Worm (Caenorhabditis elegans) whole organism, L4 larva: ENCODE data around the gene cest-4.
"Not testable (repeated sequence)": the region's sequence is repeated elsewhere in the genome, so short reads cannot be mapped to it uniquely, and the experiment has no call there.

Source experiments
- F26F4.8 ChIP-seq: fragments of 200-800 bp; sonication (Bioruptor generic); conservative IDR thresholded peaks from 2 replicates; pipeline ENCODE4 v1.3.6; 2022; ENCODE audit warnings: missing genetic modification characterization, missing compliant biosample characterization
- aha-1 ChIP-seq: fragments of 150-350 bp; peaks from one replicate; lab custom pipeline; 2014; ENCODE audit warnings: missing biosample characterization, missing genetic modification characterization
- arid-1 ChIP-seq: fragments of 200-800 bp; sonication (Bioruptor generic); conservative IDR thresholded peaks from 2 replicates; pipeline ENCODE4 v1.3.6; 2022; ENCODE audit warnings: missing genetic modification reagents, missing genetic modification characterization, missing compliant biosample characterization
- ceh-20 ChIP-seq: fragments of 200-800 bp; sonication (Bioruptor generic); IDR thresholded peaks from 2 replicates; pipeline ENCODE4 v1.3.6; 2022; ENCODE audit warnings: missing genetic modification reagents, missing genetic modification characterization, missing compliant biosample characterization
- cey-2 ChIP-seq: sonication (generic microtip); optimal IDR thresholded peaks from 3 replicates; lab custom pipeline; 2017; ENCODE audit warnings: missing genetic modification characterization, mild to moderate bottlenecking, missing compliant biosample characterization, antibody characterized with exemption, borderline replicate concordance; ENCODE audit not compliant: insufficient read depth
- ctbp-1 ChIP-seq: fragments of 200-800 bp; sonication (Bioruptor generic); IDR thresholded peaks from 2 replicates; pipeline ENCODE4 v1.3.6; 2022; ENCODE audit warnings: missing genetic modification reagents, missing genetic modification characterization, missing compliant biosample characterization
- daf-16 ChIP-seq, 3 experiments: sonication (generic microtip); optimal IDR thresholded peaks; 2 replicates each; lab custom pipeline; 2016 to 2017; ENCODE audit warnings: missing genetic modification characterization in 3 of 3, missing genetic modification reagents in 3 of 3, mild to moderate bottlenecking in 2 of 3, missing compliant biosample characterization in 2 of 3, missing biosample characterization in 1 of 3, moderate library complexity in 1 of 3
- daf-19 ChIP-seq: fragments of 200-800 bp; sonication (Bioruptor generic); conservative IDR thresholded peaks from 2 replicates; pipeline ENCODE4 v1.3.6; 2022; ENCODE audit warnings: missing genetic modification characterization, missing compliant biosample characterization
- dmd-6 ChIP-seq: fragments of 200-800 bp; sonication (Bioruptor generic); IDR thresholded peaks from 2 replicates; pipeline ENCODE4 v1.3.6; 2022; ENCODE audit warnings: missing genetic modification reagents, missing genetic modification characterization, missing compliant biosample characterization
- dmd-8 ChIP-seq: fragments of 200-800 bp; sonication (Bioruptor generic); IDR thresholded peaks from 2 replicates; pipeline ENCODE4 v1.3.6; 2022; ENCODE audit warnings: missing genetic modification characterization, missing compliant biosample characterization
- dve-1 ChIP-seq: sonication (generic microtip); optimal IDR thresholded peaks from 2 replicates; lab custom pipeline; 2017; ENCODE audit warnings: antibody characterized with exemption, mild to moderate bottlenecking, missing genetic modification characterization, missing compliant biosample characterization; ENCODE audit not compliant: insufficient read depth
- egl-43 ChIP-seq: fragments of 200-800 bp; sonication (Bioruptor generic); IDR thresholded peaks from 2 replicates; pipeline ENCODE4 v1.3.6; 2022; ENCODE audit warnings: missing genetic modification reagents, missing genetic modification characterization, missing compliant biosample characterization
- fos-1 ChIP-seq: fragments of 150-350 bp; optimal IDR thresholded peaks from 2 replicates; lab custom pipeline; 2014; ENCODE audit warnings: missing biosample characterization, missing genetic modification characterization
- gei-8 ChIP-seq: fragments of 200-800 bp; sonication (Bioruptor generic); optimal IDR thresholded peaks from 2 replicates; lab custom pipeline; 2018; ENCODE audit warnings: mild to moderate bottlenecking, missing genetic modification characterization, missing compliant biosample characterization
- hlh-11 ChIP-seq: fragments of 200-800 bp; sonication (Bioruptor generic); optimal IDR thresholded peaks from 2 replicates; lab custom pipeline; 2018; ENCODE audit warnings: mild to moderate bottlenecking, missing genetic modification characterization, missing compliant biosample characterization
- lin-1 ChIP-seq: fragments of 200-800 bp; sonication (Bioruptor generic); IDR thresholded peaks from 2 replicates; pipeline ENCODE4 v1.3.6; 2022; ENCODE audit warnings: missing genetic modification reagents, missing genetic modification characterization, missing compliant biosample characterization
- lin-29 ChIP-seq: fragments of 200-800 bp; sonication (Bioruptor generic); IDR thresholded peaks from 2 replicates; pipeline ENCODE4 v1.3.6; 2022; ENCODE audit warnings: missing genetic modification reagents, missing genetic modification characterization, missing compliant biosample characterization
- lir-3 ChIP-seq: sonication (generic microtip); optimal IDR thresholded peaks from 2 replicates; lab custom pipeline; 2016; ENCODE audit warnings: mild to moderate bottlenecking, missing genetic modification characterization, missing compliant biosample characterization
- mdt-29 ChIP-seq: fragments of 200-800 bp; sonication (Bioruptor generic); IDR thresholded peaks from 2 replicates; pipeline ENCODE4 v1.3.6; 2022; ENCODE audit warnings: missing genetic modification reagents, missing genetic modification characterization, missing compliant biosample characterization
- mes-2 ChIP-seq: sonication (generic microtip); optimal IDR thresholded peaks from 2 replicates; lab custom pipeline; 2016; ENCODE audit warnings: missing genotype, mild to moderate bottlenecking, missing genetic modification characterization, missing compliant biosample characterization; ENCODE audit not compliant: poor library complexity, severe bottlenecking
- nhr-28 ChIP-seq: fragments of 150-350 bp; optimal IDR thresholded peaks from 2 replicates; lab custom pipeline; 2014; ENCODE audit warnings: missing biosample characterization, missing genetic modification characterization
- nhr-42 ChIP-seq: fragments of 200-800 bp; sonication (Bioruptor generic); IDR thresholded peaks from 2 replicates; pipeline ENCODE4 v1.3.6; 2022; ENCODE audit warnings: missing genetic modification characterization, missing compliant biosample characterization
- nhr-48 ChIP-seq: sonication (generic microtip); optimal IDR thresholded peaks from 2 replicates; lab custom pipeline; 2016; ENCODE audit warnings: mild to moderate bottlenecking, missing genetic modification characterization, missing compliant biosample characterization
- php-3 ChIP-seq: fragments of 200-800 bp; sonication (Bioruptor generic); IDR thresholded peaks from 2 replicates; pipeline ENCODE4 v1.3.6; 2022; ENCODE audit warnings: missing genetic modification reagents, missing genetic modification characterization, missing compliant biosample characterization
- pqm-1 ChIP-seq: sonication (generic microtip); optimal IDR thresholded peaks from 2 replicates; lab custom pipeline; 2017; ENCODE audit warnings: missing biosample characterization, missing genetic modification characterization
- snpc-1.2 ChIP-seq: fragments of 200-800 bp; sonication (Bioruptor generic); IDR thresholded peaks from 2 replicates; pipeline ENCODE4 v1.3.6; 2022; ENCODE audit warnings: missing genetic modification reagents, missing genetic modification characterization, missing compliant biosample characterization
- snpc-4 ChIP-seq: fragments of 150-350 bp; optimal IDR thresholded peaks from 2 replicates; lab custom pipeline; 2014; ENCODE audit warnings: missing biosample characterization, missing genetic modification characterization
- unc-39 ChIP-seq: sonication (generic microtip); optimal IDR thresholded peaks from 2 replicates; lab custom pipeline; 2017; ENCODE audit warnings: missing biosample characterization, missing genetic modification characterization
- unc-62 ChIP-seq, 3 experiments: fragments of 150-350 bp in 1 of 3; sonication (generic microtip); optimal IDR thresholded peaks in 2 of 3; peaks in 1 of 3; 1 replicate in 1 of 3; 2 replicates in 2 of 3; lab custom pipeline; 2014 to 2017; ENCODE audit warnings: missing biosample characterization in 3 of 3, missing genetic modification characterization in 3 of 3, missing genetic modification reagents in 3 of 3, missing genotype in 1 of 3
- zip-11 ChIP-seq: fragments of 200-800 bp; sonication (Bioruptor generic); IDR thresholded peaks from 2 replicates; pipeline ENCODE4 v1.3.6; 2022; ENCODE audit warnings: missing genetic modification characterization, missing compliant biosample characterization
- ztf-7 ChIP-seq: fragments of 150-350 bp; optimal IDR thresholded peaks from 2 replicates; lab custom pipeline; 2014; ENCODE audit warnings: missing biosample characterization, missing genetic modification characterization

Gene cest-4

DNA sequence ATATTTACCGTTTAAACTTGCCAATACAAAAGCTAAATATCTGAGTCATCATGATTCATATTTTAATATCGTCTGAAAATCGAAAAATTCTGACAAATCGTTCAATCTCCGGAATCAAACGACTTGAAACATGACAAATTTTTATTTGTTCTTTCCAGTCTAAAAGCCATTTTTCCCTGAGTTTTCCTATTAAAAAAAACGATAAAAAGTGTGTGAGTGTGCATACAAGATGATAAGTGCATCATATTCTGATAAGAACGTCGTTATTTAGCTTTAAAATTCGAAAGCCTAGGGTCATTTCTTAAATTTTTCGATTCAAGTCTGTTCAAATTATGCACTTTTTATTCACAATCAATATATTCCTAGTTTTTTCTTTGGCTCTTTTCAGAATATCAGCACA lies 27.8 kb upstream of the cest-4 start, which contains the start of gene H20E11.1 (continued):
- TF ChIP-seq dve-1, result peak; percentile 23

DNA sequence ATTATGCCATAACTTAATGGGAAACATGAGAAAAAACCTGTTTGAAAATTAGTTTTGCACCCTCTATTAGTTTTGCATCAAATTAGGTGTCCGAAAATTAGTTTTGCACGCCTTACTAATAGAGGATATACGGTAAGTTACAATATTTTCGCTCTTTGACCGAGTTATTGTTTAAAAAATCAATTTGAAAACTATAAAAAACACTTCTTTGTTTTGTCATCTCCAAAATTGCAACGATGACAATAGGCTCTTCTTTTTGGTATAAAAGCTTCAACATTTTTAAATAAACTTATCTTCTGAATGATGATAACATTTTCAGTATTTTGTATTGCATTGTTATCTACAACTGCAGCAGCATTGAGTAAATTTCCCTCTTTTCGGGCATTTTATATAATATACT lies 25.3 kb upstream of the cest-4 start, which contains the start of gene H20E11.2:
Gene H20E11.2 (plus strand): TSS at position 301 of the 400 bp plus-strand sequence.
- not testable (repeated sequence) for TF ChIP-seq zip-11; dmd-8 (GFP tag; lab: Robert Waterston, UW); lin-1 (GFP tag; lab: Robert Waterston, UW)
- TF ChIP-seq, all 104 proteins: peak for 0; not testable (repeated sequence) for 104

DNA sequence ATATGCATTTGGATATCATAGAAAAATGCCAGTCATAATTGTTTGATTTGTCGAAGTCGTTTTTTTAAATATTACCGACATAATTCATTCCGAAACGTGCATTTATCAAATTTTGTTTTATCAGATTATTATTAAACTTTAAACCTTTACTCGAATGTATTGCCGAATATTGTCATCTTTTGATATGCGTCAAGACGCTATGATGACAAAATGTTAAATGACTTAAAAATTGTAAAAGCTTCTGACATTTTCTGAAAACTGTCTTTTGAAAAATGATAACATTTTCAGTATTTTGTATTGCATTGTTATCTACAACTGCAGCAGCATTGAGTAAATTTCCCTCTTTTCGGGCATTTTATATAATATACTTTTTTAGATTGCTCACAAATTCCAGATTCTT lies 22.5 kb upstream of the cest-4 start, which contains the start of gene H20E11.3:
Gene H20E11.3 (plus strand): TSS at position 195 of the 400 bp plus-strand sequence.
- TF ChIP-seq dmd-6 (GFP tag; lab: Robert Waterston, UW) (peak; percentile 59; the same call in 1 of the 2 replicates), pqm-1 (tag; lab: Kevin White, UChicago) (peak; percentile 19), aha-1 (peak; percentile 38), zip-11 (no peak), daf-16 (GFP tag; optimal IDR thresholded peaks at IDR 0.05; lab: Kevin White, UChicago) (no peak), daf-16 (tag; optimal IDR thresholded peaks at IDR 0.05; lab: Kevin White, UChicago) (peak; percentile 37), unc-39 (tag; lab: Kevin White, UChicago) (no peak), dve-1 (peak; percentile 4)

DNA sequence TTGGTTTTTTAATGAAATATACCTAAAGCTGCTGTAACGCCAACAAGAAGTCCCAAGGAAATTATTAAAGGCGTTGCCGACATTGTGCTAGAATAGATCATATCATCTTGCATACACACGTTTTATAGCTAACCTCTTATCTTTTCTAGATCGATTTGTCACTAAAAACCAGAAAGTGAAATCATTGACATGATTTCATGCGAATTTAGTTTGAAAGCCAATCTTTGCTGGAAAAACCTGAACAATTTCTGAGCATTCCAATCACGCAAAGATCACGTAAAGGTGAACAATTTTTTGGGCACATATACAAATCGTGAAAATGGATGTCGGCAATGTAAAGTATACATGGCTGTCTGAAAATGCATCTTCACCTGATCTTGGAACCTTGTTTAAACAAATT lies 20.3 kb upstream of the cest-4 start, which contains the start of gene C17H12.6:
Gene C17H12.6 (minus strand): TSS at position 101 of the 400 bp plus-strand sequence.
- TF ChIP-seq zip-11 (no peak), aha-1 (no peak), fos-1 (no peak), gei-8 (GFP tag; lab: Kevin White, UChicago) (no peak), egl-43 (no peak), daf-19 (GFP tag; lab: Robert Waterston, UW) (no peak), lir-3 (no peak), F26F4.8 (no peak), nhr-28 (tag; lab: Kevin White, UChicago) (no peak)
- TF ChIP-seq, all 104 proteins: peak for 0

DNA sequence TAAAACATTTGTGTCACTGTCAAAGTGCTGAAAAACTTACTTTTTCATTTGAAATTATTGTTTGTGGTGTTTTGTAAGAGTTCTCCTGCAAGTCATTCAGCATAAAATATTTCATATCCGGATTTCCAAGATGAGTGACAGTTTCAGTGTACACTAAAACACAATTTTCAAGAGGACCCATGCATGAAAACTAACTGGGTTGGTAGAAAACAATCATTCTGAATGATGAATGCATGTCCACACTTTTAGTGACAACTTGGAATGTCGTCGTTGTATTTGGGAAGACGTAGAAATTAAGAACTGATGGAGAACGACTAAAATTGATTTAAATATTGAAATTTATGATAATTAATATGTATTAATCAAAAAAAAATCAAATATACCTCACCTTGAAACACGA lies 19.6 kb upstream of the cest-4 start:
- no peak for TF ChIP-seq snpc-4 (tag; lab: Kevin White, UChicago)
- TF ChIP-seq unc-62 (GFP tag; optimal IDR thresholded peaks at IDR 0.05 in 1 of 2; lab: Kevin White, UChicago), result peak in 1 of 2 experiments; percentile 98
- TF ChIP-seq unc-62 (tag; optimal IDR thresholded peaks at IDR 0.05; lab: Kevin White, UChicago), result no peak
- no peak for TF ChIP-seq ctbp-1 (GFP tag; lab: Robert Waterston, UW)
- TF ChIP-seq arid-1 (GFP tag; lab: Robert Waterston, UW), result no peak

DNA sequence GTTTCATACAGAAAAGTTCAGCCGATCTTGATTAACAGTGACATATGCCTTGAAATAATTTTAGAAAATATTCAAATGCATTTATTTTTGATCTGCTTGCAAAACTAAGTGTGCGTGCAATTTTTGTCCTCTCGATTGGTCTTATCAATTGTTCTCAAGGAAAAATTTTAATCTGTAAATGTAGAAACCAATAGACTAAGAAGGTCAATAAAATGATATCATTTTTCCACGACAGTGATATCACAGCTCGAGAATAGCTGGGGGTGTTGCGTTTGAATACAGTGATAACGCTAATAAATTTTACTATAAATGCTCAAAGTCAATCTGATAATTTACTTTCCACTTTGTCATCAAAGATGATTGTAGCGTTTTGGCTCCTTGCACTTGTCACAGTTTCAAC lies 16.2 kb upstream of the cest-4 start, which contains the start of gene C17H12.8:
Gene C17H12.8 (plus strand): TSS at position 335 of the 400 bp plus-strand sequence.
- TF ChIP-seq pqm-1 (tag; lab: Kevin White, UChicago) (peak; percentile 55), dve-1 (peak; percentile 74), dmd-6 (GFP tag; lab: Robert Waterston, UW) (peak; percentile 64; the same call in 1 of the 2 replicates), ceh-20 (no peak), hlh-11 (no peak), nhr-28 (tag; lab: Kevin White, UChicago) (peak; percentile 4), php-3 (GFP tag; lab: Robert Waterston, UW) (peak; percentile 54; the same call in 1 of the 2 replicates), daf-16 (GFP tag; optimal IDR thresholded peaks at IDR 0.05; lab: Kevin White, UChicago) (no peak), daf-16 (tag; optimal IDR thresholded peaks at IDR 0.05; lab: Kevin White, UChicago) (peak; percentile 84)
- TF ChIP-seq, all 104 proteins: peak for 6

DNA sequence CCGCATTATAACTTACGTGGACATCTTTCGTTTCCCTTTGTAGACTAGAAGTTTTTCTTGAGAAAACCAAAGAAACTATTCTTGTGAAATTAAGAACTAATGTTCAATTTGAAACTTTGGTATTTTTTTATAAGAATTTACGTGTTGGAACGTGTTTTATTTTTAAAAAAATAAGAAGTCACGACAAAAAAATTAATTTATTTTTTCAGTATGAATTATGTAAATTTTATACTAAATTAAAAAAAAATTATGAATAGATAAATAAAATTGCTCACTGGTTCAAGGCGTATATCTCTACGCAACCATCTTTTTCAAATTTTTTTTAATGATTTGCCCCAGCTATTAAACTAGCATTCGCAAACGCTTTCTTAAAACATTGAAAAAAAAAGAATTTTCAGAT lies 15.4 kb upstream of the cest-4 start, which contains the start of gene C17H12.5:
Gene C17H12.5 (minus strand): TSS at position 101 of the 400 bp plus-strand sequence.
- TF ChIP-seq nhr-42 (GFP tag; lab: Robert Waterston, UW) (no peak), lin-29 (GFP tag; lab: Robert Waterston, UW) (no peak), pqm-1 (tag; lab: Kevin White, UChicago) (no peak), mes-2 (no peak), cey-2 (tag; lab: Kevin White, UChicago) (no peak), snpc-1.2 (GFP tag; lab: Robert Waterston, UW) (no peak), ctbp-1 (GFP tag; lab: Robert Waterston, UW) (no peak), mdt-29 (GFP tag; lab: Robert Waterston, UW) (no peak), nhr-48 (no peak), daf-16 (GFP tag; optimal IDR thresholded peaks at IDR 0.05; lab: Kevin White, UChicago) (no peak), daf-16 (tag; optimal IDR thresholded peaks at IDR 0.05; lab: Kevin White, UChicago) (no peak), ztf-7 (tag; lab: Kevin White, UChicago) (no peak), zip-11 (no peak)
